Fruit fly (Drosophila melanogaster) Kc167 (cell line): ENCODE results near the gene gish.

ENCODE experiments used
- Myc ChIP-seq: fragments of >200 bp; optimal IDR thresholded peaks from 2 replicates; lab custom pipeline; 2017; ENCODE audit warnings: missing external identifiers
- Sin3A ChIP-seq: fragments of >200 bp; optimal IDR thresholded peaks from 2 replicates; lab custom pipeline; 2018; ENCODE audit warnings: missing external identifiers
- h ChIP-seq: fragments of >200 bp; optimal IDR thresholded peaks from 3 replicates; lab custom pipeline; 2018; ENCODE audit warnings: missing external identifiers
- insv ChIP-seq: fragments of >200 bp; optimal IDR thresholded peaks from 3 replicates; lab custom pipeline; 2018; ENCODE audit warnings: missing external identifiers
- psq ChIP-seq: fragments of >200 bp; optimal IDR thresholded peaks from 2 replicates; lab custom pipeline; 2017; ENCODE audit warnings: missing external identifiers
- ttk ChIP-seq: sonication (Bioruptor generic); optimal IDR thresholded peaks from 2 replicates; lab custom pipeline; 2017; ENCODE audit warnings: missing external identifiers

The gish gene

dm6 chr3R:16272754-16273502 is 676 bp downstream of the gish start:
- TF ChIP-seq psq (lab: Kevin White, UChicago) (no peak), Sin3A (lab: Kevin White, UChicago) (no peak), Myc (no peak), insv (lab: Kevin White, UChicago) (no peak), h (lab: Kevin White, UChicago) (no peak), ttk (no peak)

- no peak for TF ChIP-seq ttk
- no peak for TF ChIP-seq h (lab: Kevin White, UChicago)
- TF ChIP-seq psq (lab: Kevin White, UChicago), result no peak
- TF ChIP-seq insv (lab: Kevin White, UChicago), result no peak
Measured at dm6 chr3R:16273503-16274131, 1.4 kb downstream of the gish start.

- TF ChIP-seq ttk (peak; percentile 11), insv (lab: Kevin White, UChicago) (no peak), psq (lab: Kevin White, UChicago) (no peak), h (lab: Kevin White, UChicago) (no peak)
Measured at dm6 chr3R:16274534-16274933, 2.3 kb downstream of the gish start.

dm6 chr3R:16275329-16275728 is 3.1 kb downstream of the gish start:
- TF ChIP-seq psq (lab: Kevin White, UChicago) (no peak), ttk (no peak), h (lab: Kevin White, UChicago) (no peak), Sin3A (lab: Kevin White, UChicago) (no peak), Myc (no peak), insv (lab: Kevin White, UChicago) (no peak)

dm6 chr3R:16275890-16276619 is 3.8 kb downstream of the gish start:
- TF ChIP-seq Myc (no peak), psq (lab: Kevin White, UChicago) (no peak), Sin3A (lab: Kevin White, UChicago) (no peak), h (lab: Kevin White, UChicago) (no peak), ttk (no peak), insv (lab: Kevin White, UChicago) (no peak)

dm6 chr3R:16276992-16277391 is 4.7 kb downstream of the gish start:
- TF ChIP-seq ttk, result no peak
- TF ChIP-seq psq (lab: Kevin White, UChicago), result no peak
- no peak for TF ChIP-seq h (lab: Kevin White, UChicago)
- TF ChIP-seq Sin3A (lab: Kevin White, UChicago), result no peak
- TF ChIP-seq Myc, result no peak
- no peak for TF ChIP-seq insv (lab: Kevin White, UChicago)

- TF ChIP-seq h (lab: Kevin White, UChicago) (no peak), Myc (no peak), insv (lab: Kevin White, UChicago) (no peak), ttk (no peak), psq (lab: Kevin White, UChicago) (no peak), Sin3A (lab: Kevin White, UChicago) (no peak)
Measured at dm6 chr3R:16277543-16277942, 5.3 kb downstream of the gish start.

dm6 chr3R:16279382-16279932 is 7.2 kb downstream of the gish start:
- no peak for TF ChIP-seq Sin3A (lab: Kevin White, UChicago)
- TF ChIP-seq Myc, result no peak
- TF ChIP-seq psq (lab: Kevin White, UChicago), result no peak
- TF ChIP-seq ttk, result no peak
- no peak for TF ChIP-seq h (lab: Kevin White, UChicago)
- TF ChIP-seq insv (lab: Kevin White, UChicago), result no peak

- TF ChIP-seq h (lab: Kevin White, UChicago) (no peak), psq (lab: Kevin White, UChicago) (no peak), Myc (no peak), Sin3A (lab: Kevin White, UChicago) (no peak), ttk (no peak), insv (lab: Kevin White, UChicago) (no peak)
Measured at dm6 chr3R:16280003-16280998, 8.0 kb downstream of the gish start.

- no peak for TF ChIP-seq h (lab: Kevin White, UChicago)
- no peak for TF ChIP-seq psq (lab: Kevin White, UChicago)
Measured at dm6 chr3R:16281033-16281680, 8.9 kb downstream of the gish start.
